Worm (Caenorhabditis elegans) whole organism, young adult: ENCODE results near the gene T25B9.9.

ENCODE experiments used
- atf-7 ChIP-seq: sonication (generic microtip); optimal IDR thresholded peaks from 2 replicates; lab custom pipeline; 2017; ENCODE audit warnings: mild to moderate bottlenecking, missing genetic modification characterization, missing compliant biosample characterization
- hlh-26 ChIP-seq: fragments of 200-800 bp; sonication (Bioruptor generic); conservative IDR thresholded peaks from 2 replicates; pipeline ENCODE4 v1.3.6; 2022; ENCODE audit warnings: missing genetic modification reagents, missing genetic modification characterization, missing compliant biosample characterization
- nhr-27 ChIP-seq: fragments of 200-800 bp; sonication (Bioruptor generic); optimal IDR thresholded peaks from 2 replicates; lab custom pipeline; 2018; ENCODE audit warnings: mild to moderate bottlenecking, missing genetic modification characterization, moderate library complexity, missing compliant biosample characterization
- pbrm-1 ChIP-seq: fragments of 200-800 bp; sonication (Bioruptor generic); IDR thresholded peaks from 2 replicates; pipeline ENCODE4 v1.3.6; 2022; ENCODE audit warnings: missing genetic modification reagents, missing genetic modification characterization, missing compliant biosample characterization
- rec-8 ChIP-seq, 2 experiments: sonication (generic microtip); optimal IDR thresholded peaks; 2 replicates each; lab custom pipeline; 2016; ENCODE audit warnings: mild to moderate bottlenecking in 2 of 2, missing genetic modification characterization in 2 of 2, missing genetic modification reagents in 2 of 2, missing genotype in 2 of 2, missing biosample characterization in 1 of 2, missing compliant biosample characterization in 1 of 2, moderate library complexity in 1 of 2
- repo-1 ChIP-seq: sonication (generic microtip); optimal IDR thresholded peaks from 2 replicates; lab custom pipeline; 2017; ENCODE audit warnings: mild to moderate bottlenecking, missing genetic modification characterization, missing compliant biosample characterization
- unc-62 ChIP-seq: fragments of 150-350 bp; optimal IDR thresholded peaks from 2 replicates; lab custom pipeline; 2014; ENCODE audit warnings: missing biosample characterization, missing genetic modification reagents, missing genetic modification characterization

ce11 chrIV:10819049-10819448 lies 49.6 kb downstream of the T25B9.9 start:
- no peak for TF ChIP-seq rec-8 (tag; optimal IDR thresholded peaks at IDR 0.05; lab: Kevin White, UChicago)
- no peak for TF ChIP-seq hlh-26 (GFP tag; lab: Robert Waterston, UW)
- TF ChIP-seq atf-7, result peak; percentile 36
- no peak for TF ChIP-seq nhr-27 (tag; lab: Kevin White, UChicago)
- TF ChIP-seq repo-1 (tag; lab: Kevin White, UChicago), result no peak
- 0 out of 2 replicates have a peak, but pooled peaks have one; percentile 6 for TF ChIP-seq pbrm-1 (GFP tag; lab: Robert Waterston, UW)
- TF ChIP-seq unc-62, result no peak
